Worm (Caenorhabditis elegans) whole organism, late embryonic: ENCODE results near the gene ekl-6.

Experiments used
- hlh-13 ChIP-seq: fragments of 200-800 bp; sonication (Bioruptor generic); optimal IDR thresholded peaks from 2 replicates; lab custom pipeline; 2018; ENCODE audit warnings: mild to moderate bottlenecking, missing genetic modification characterization, missing compliant biosample characterization
- hlh-8 ChIP-seq: sonication (generic microtip); optimal IDR thresholded peaks from 2 replicates; lab custom pipeline; 2016; ENCODE audit warnings: missing genotype, missing genetic modification characterization, missing compliant biosample characterization
- nhr-11 ChIP-seq: fragments of 150-350 bp; optimal IDR thresholded peaks from 2 replicates; lab custom pipeline; 2014; ENCODE audit warnings: missing biosample characterization, missing genetic modification characterization
- pat-9 ChIP-seq: fragments of 200-800 bp; sonication (Bioruptor generic); optimal IDR thresholded peaks from 2 replicates; lab custom pipeline; 2018; ENCODE audit warnings: mild to moderate bottlenecking, missing genetic modification characterization, moderate library complexity, missing compliant biosample characterization
- pha-2 ChIP-seq: sonication (generic microtip); optimal IDR thresholded peaks from 2 replicates; lab custom pipeline; 2017; ENCODE audit warnings: mild to moderate bottlenecking, missing genetic modification characterization, missing compliant biosample characterization
- unc-3 ChIP-seq, 2 experiments: fragments of 200-800 bp in 1 of 2; sonication (Bioruptor generic) in 1 of 2; sonication (generic microtip) in 1 of 2; conservative IDR thresholded peaks in 1 of 2; optimal IDR thresholded peaks in 1 of 2; 2 replicates each; pipeline versions ENCODE4 v1.3.6 to Lab custom; 2016 to 2022; ENCODE audit warnings: missing compliant biosample characterization in 2 of 2, missing genetic modification characterization in 2 of 2, missing genetic modification reagents in 1 of 2
- unc-86 ChIP-seq: sonication (generic microtip); optimal IDR thresholded peaks from 2 replicates; lab custom pipeline; 2016; ENCODE audit warnings: missing genetic modification characterization, missing compliant biosample characterization

DNA sequence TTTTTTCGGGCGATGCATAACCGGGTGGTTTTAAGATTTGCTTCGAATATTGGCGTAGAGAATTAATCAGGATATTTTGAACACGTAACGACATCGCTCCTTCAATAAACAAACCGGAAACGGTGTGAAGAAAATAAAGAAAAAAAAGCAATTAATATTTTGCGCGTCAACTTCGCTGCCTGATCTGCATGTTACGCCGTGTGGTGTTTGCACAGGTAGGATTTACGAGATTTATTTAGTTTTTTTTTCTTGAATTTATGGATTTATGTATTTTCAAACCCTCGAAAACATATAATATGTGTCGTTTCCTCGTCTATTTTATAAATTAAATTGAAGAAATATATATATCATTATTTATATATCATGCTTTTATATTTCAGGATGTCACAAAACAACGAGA, 50.5 kb downstream of the ekl-6 start, which contains the start of the genes ZK1128.1 and mett-10:
- TF ChIP-seq unc-3 (GFP tag; conservative IDR thresholded peaks at IDR 0.05; lab: Robert Waterston, UW) (no peak), unc-3 (tag; optimal IDR thresholded peaks at IDR 0.05; lab: Kevin White, UChicago) (no peak), hlh-8 (no peak), pat-9 (tag; lab: Kevin White, UChicago) (no peak), unc-86 (tag; lab: Kevin White, UChicago) (no peak), pha-2 (tag; lab: Kevin White, UChicago) (no peak), nhr-11 (tag; lab: Kevin White, UChicago) (no peak), hlh-13 (GFP tag; lab: Kevin White, UChicago) (no peak)
